Worm (Caenorhabditis elegans) whole organism, L1 larva: ENCODE results near the gene Y41D4A.6.
A peak's percentile ranks its signal among the peaks of the same experiment; 100 is the strongest.

ENCODE experiments used
- C16A3.4 ChIP-seq: fragments of 150-350 bp; optimal IDR thresholded peaks from 2 replicates; lab custom pipeline; 2014; ENCODE audit warnings: missing biosample characterization, missing genetic modification characterization
- F16B12.6 ChIP-seq: fragments of 150-350 bp; optimal IDR thresholded peaks from 2 replicates; lab custom pipeline; 2014; ENCODE audit warnings: missing biosample characterization, missing genetic modification characterization
- alr-1 ChIP-seq: fragments of 200-800 bp; sonication (Bioruptor generic); optimal IDR thresholded peaks from 2 replicates; lab custom pipeline; 2018; ENCODE audit warnings: borderline replicate concordance, mild to moderate bottlenecking, missing genetic modification characterization, missing compliant biosample characterization
- ama-1 ChIP-seq: fragments of 150-350 bp; optimal IDR thresholded peaks from 2 replicates; lab custom pipeline; 2014
- ceh-82 ChIP-seq, 3 experiments: fragments of 150-350 bp in 1 of 3; sonication (generic microtip) in 2 of 3; optimal IDR thresholded peaks; 2 replicates each; lab custom pipeline; 2014 to 2017; ENCODE audit warnings: missing biosample characterization in 3 of 3, missing genetic modification characterization in 3 of 3
- dpl-1 ChIP-seq, 3 experiments: fragments of 150-350 bp in 2 of 3; sonication (generic microtip) in 1 of 3; optimal IDR thresholded peaks; 2 replicates each; lab custom pipeline; 2014 to 2017; ENCODE audit warnings: missing biosample characterization in 3 of 3, missing genetic modification characterization in 3 of 3, missing genetic modification reagents in 3 of 3
- dsc-1 ChIP-seq: sonication (generic microtip); optimal IDR thresholded peaks from 2 replicates; lab custom pipeline; 2016; ENCODE audit warnings: mild to moderate bottlenecking, missing genetic modification characterization, missing compliant biosample characterization
- efl-1 ChIP-seq, 4 experiments: fragments of 150-350 bp; optimal IDR thresholded peaks in 3 of 4; peaks in 1 of 4; 1 replicate in 1 of 4; 2 replicates in 3 of 4; lab custom pipeline; 2014; ENCODE audit warnings: missing biosample characterization in 2 of 4, missing genetic modification characterization in 2 of 4, missing genetic modification reagents in 2 of 4
- efl-3 ChIP-seq: fragments of 200-800 bp; sonication (Bioruptor generic); optimal IDR thresholded peaks from 2 replicates; lab custom pipeline; 2018; ENCODE audit warnings: mild to moderate bottlenecking, missing genetic modification characterization, missing compliant biosample characterization
- egl-13 ChIP-seq: sonication (generic microtip); optimal IDR thresholded peaks from 2 replicates; lab custom pipeline; 2016; ENCODE audit warnings: missing genotype, missing genetic modification reagents, missing genetic modification characterization, missing compliant biosample characterization
- elt-3 ChIP-seq, 6 experiments: fragments of 150-350 bp in 1 of 6; sonication (generic microtip); optimal IDR thresholded peaks; 2 replicates each; lab custom pipeline; 2017 to 2018; ENCODE audit warnings: missing biosample characterization in 6 of 6, missing genetic modification characterization in 6 of 6, inconsistent platforms in 1 of 6
- fkh-8 ChIP-seq: sonication (generic microtip); optimal IDR thresholded peaks from 2 replicates; lab custom pipeline; 2016; ENCODE audit warnings: mild to moderate bottlenecking, missing genetic modification characterization, missing compliant biosample characterization
- fos-1 ChIP-seq: fragments of 150-350 bp; optimal IDR thresholded peaks from 2 replicates; lab custom pipeline; 2014; ENCODE audit warnings: missing biosample characterization, missing genetic modification characterization
- grh-1 ChIP-seq: fragments of 200-800 bp; sonication (Bioruptor generic); IDR thresholded peaks from 2 replicates; pipeline ENCODE4 v1.3.6; 2022; ENCODE audit warnings: missing genetic modification reagents, missing genetic modification characterization, missing compliant biosample characterization
- hpl-2 ChIP-seq: fragments of 150-350 bp; optimal IDR thresholded peaks from 2 replicates; lab custom pipeline; 2014; ENCODE audit warnings: missing biosample characterization, missing genetic modification reagents, missing genetic modification characterization
- irx-1 ChIP-seq: sonication (generic microtip); optimal IDR thresholded peaks from 2 replicates; lab custom pipeline; 2016; ENCODE audit warnings: missing genetic modification characterization, missing compliant biosample characterization
- isw-1 ChIP-seq: fragments of 200-800 bp; sonication (Bioruptor generic); IDR thresholded peaks from 2 replicates; pipeline ENCODE4 v1.3.6; 2022; ENCODE audit warnings: missing genetic modification characterization, missing compliant biosample characterization
- jun-1 ChIP-seq: fragments of 150-350 bp; optimal IDR thresholded peaks from 2 replicates; lab custom pipeline; 2014; ENCODE audit warnings: missing biosample characterization, missing genetic modification reagents, missing genetic modification characterization
- lin-13 ChIP-seq: fragments of 150-350 bp; optimal IDR thresholded peaks from 2 replicates; lab custom pipeline; 2014; ENCODE audit warnings: missing biosample characterization, missing genetic modification reagents, missing genetic modification characterization
- lin-14 ChIP-seq: fragments of 200-800 bp; sonication (Bioruptor generic); optimal IDR thresholded peaks from 2 replicates; lab custom pipeline; 2018; ENCODE audit warnings: mild to moderate bottlenecking, missing genetic modification characterization, moderate library complexity, missing compliant biosample characterization
- lin-15B ChIP-seq: fragments of 150-350 bp; sonication (generic microtip); optimal IDR thresholded peaks from 3 replicates; lab custom pipeline; 2014; ENCODE audit warnings: missing biosample characterization, missing genetic modification characterization
- lin-35 ChIP-seq, 2 experiments: fragments of 150-350 bp; optimal IDR thresholded peaks; 2 replicates each; lab custom pipeline; 2014; ENCODE audit warnings: missing biosample characterization in 2 of 2, missing genetic modification characterization in 2 of 2, missing genetic modification reagents in 2 of 2
- lsy-2 ChIP-seq, 2 experiments: fragments of 150-350 bp; optimal IDR thresholded peaks; 2 replicates each; lab custom pipeline; 2014; ENCODE audit warnings: missing biosample characterization in 2 of 2, missing genetic modification characterization in 2 of 2
- mdl-1 ChIP-seq, 2 experiments: fragments of 150-350 bp; optimal IDR thresholded peaks; 2 replicates each; lab custom pipeline; 2014 to 2017; ENCODE audit warnings: missing biosample characterization in 2 of 2, missing genetic modification characterization in 2 of 2, inconsistent platforms in 1 of 2
- mep-1 ChIP-seq: fragments of 150-350 bp; optimal IDR thresholded peaks from 2 replicates; lab custom pipeline; 2014; ENCODE audit warnings: missing biosample characterization, missing genetic modification characterization
- nhr-12 ChIP-seq: sonication (generic microtip); optimal IDR thresholded peaks from 2 replicates; lab custom pipeline; 2017; ENCODE audit warnings: missing biosample characterization, missing genetic modification characterization
- nhr-19 ChIP-seq: fragments of 200-800 bp; sonication (Bioruptor generic); conservative IDR thresholded peaks from 2 replicates; pipeline ENCODE4 v1.3.6; 2022; ENCODE audit warnings: missing genetic modification characterization, missing compliant biosample characterization
- nhr-20 ChIP-seq: sonication (generic microtip); optimal IDR thresholded peaks from 2 replicates; lab custom pipeline; 2016; ENCODE audit warnings: mild to moderate bottlenecking, missing genetic modification characterization, missing compliant biosample characterization
- nhr-28 ChIP-seq: fragments of 150-350 bp; optimal IDR thresholded peaks from 2 replicates; lab custom pipeline; 2014; ENCODE audit warnings: missing biosample characterization, missing genetic modification characterization
- nhr-47 ChIP-seq: sonication (generic microtip); optimal IDR thresholded peaks from 2 replicates; lab custom pipeline; 2016; ENCODE audit warnings: mild to moderate bottlenecking, missing genetic modification characterization, moderate library complexity, missing compliant biosample characterization
- nhr-71 ChIP-seq: sonication (generic microtip); optimal IDR thresholded peaks from 2 replicates; lab custom pipeline; 2016; ENCODE audit warnings: mild to moderate bottlenecking, missing genetic modification characterization, moderate library complexity, missing compliant biosample characterization
- nhr-77 ChIP-seq: fragments of 150-350 bp; optimal IDR thresholded peaks from 2 replicates; lab custom pipeline; 2014; ENCODE audit warnings: missing biosample characterization, missing genetic modification characterization
- nhr-84 ChIP-seq: sonication (generic microtip); optimal IDR thresholded peaks from 2 replicates; lab custom pipeline; 2017; ENCODE audit warnings: missing biosample characterization, missing genetic modification characterization
- nhr-90 ChIP-seq: sonication (generic microtip); optimal IDR thresholded peaks from 2 replicates; lab custom pipeline; 2016; ENCODE audit warnings: mild to moderate bottlenecking, missing genetic modification characterization, missing compliant biosample characterization; ENCODE audit not compliant: poor library complexity
- pax-3 ChIP-seq: fragments of 200-800 bp; sonication (Bioruptor generic); optimal IDR thresholded peaks from 2 replicates; lab custom pipeline; 2018; ENCODE audit warnings: mild to moderate bottlenecking, missing genetic modification characterization, moderate library complexity, missing compliant biosample characterization
- skn-1 ChIP-seq: fragments of 150-350 bp; optimal IDR thresholded peaks from 2 replicates; lab custom pipeline; 2014; ENCODE audit warnings: missing biosample characterization, missing genetic modification characterization
- snpc-4 ChIP-seq: fragments of 150-350 bp; optimal IDR thresholded peaks from 2 replicates; lab custom pipeline; 2014; ENCODE audit warnings: missing biosample characterization, missing genetic modification characterization
- snu-23 ChIP-seq: sonication (generic microtip); optimal IDR thresholded peaks from 2 replicates; lab custom pipeline; 2016; ENCODE audit warnings: missing genetic modification characterization, missing compliant biosample characterization
- sptf-1 ChIP-seq: fragments of 150-350 bp; optimal IDR thresholded peaks from 2 replicates; lab custom pipeline; 2014; ENCODE audit warnings: missing biosample characterization, missing genetic modification characterization
- sup-37 ChIP-seq: fragments of 200-800 bp; sonication (Bioruptor generic); optimal IDR thresholded peaks from 2 replicates; lab custom pipeline; 2018; ENCODE audit warnings: mild to moderate bottlenecking, missing genetic modification characterization, missing compliant biosample characterization
- swsn-7 ChIP-seq: sonication (generic microtip); optimal IDR thresholded peaks from 2 replicates; lab custom pipeline; 2016; ENCODE audit warnings: missing genetic modification characterization, missing compliant biosample characterization
- tbx-2 ChIP-seq: sonication (generic microtip); optimal IDR thresholded peaks from 2 replicates; lab custom pipeline; 2016; ENCODE audit warnings: missing genetic modification characterization, missing compliant biosample characterization
- unc-30 ChIP-seq: sonication (generic microtip); optimal IDR thresholded peaks from 2 replicates; lab custom pipeline; 2017; ENCODE audit warnings: missing biosample characterization, missing genetic modification characterization
- unc-62 ChIP-seq: fragments of 150-350 bp; optimal IDR thresholded peaks from 2 replicates; lab custom pipeline; 2014; ENCODE audit warnings: missing biosample characterization, missing genetic modification reagents, missing genetic modification characterization
- unc-86 ChIP-seq: sonication (generic microtip); optimal IDR thresholded peaks from 2 replicates; lab custom pipeline; 2016; ENCODE audit warnings: missing genetic modification characterization, missing compliant biosample characterization
- vab-15 ChIP-seq: sonication (generic microtip); optimal IDR thresholded peaks from 2 replicates; lab custom pipeline; 2017; ENCODE audit warnings: missing genotype, mild to moderate bottlenecking, missing genetic modification characterization, missing compliant biosample characterization
- xbp-1 ChIP-seq: sonication (generic microtip); optimal IDR thresholded peaks from 2 replicates; lab custom pipeline; 2016; ENCODE audit warnings: missing genetic modification characterization, missing compliant biosample characterization
- zag-1 ChIP-seq: fragments of 150-350 bp; optimal IDR thresholded peaks from 2 replicates; lab custom pipeline; 2014; ENCODE audit warnings: missing biosample characterization, missing genetic modification characterization

Y41D4A.6 gene

ce11 chrIV:1738892-1739291 is 6.4 kb downstream of the Y41D4A.6 start:
- TF ChIP-seq efl-1 (optimal IDR thresholded peaks at IDR 0.05; lab: Kevin White, UChicago) (no peak), efl-1 (GFP tag; optimal IDR thresholded peaks at IDR 0.05 in 1 of 2; lab: Kevin White, UChicago) (peak in 1 of 2 experiments; percentile 89), unc-30 (no peak), sup-37 (GFP tag; lab: Kevin White, UChicago) (no peak), dsc-1 (peak; percentile 54), nhr-71 (tag; lab: Kevin White, UChicago) (peak; percentile 53), fkh-8 (tag; lab: Kevin White, UChicago) (peak; percentile 89), lin-13 (GFP tag; lab: Kevin White, UChicago) (no peak), egl-13 (tag; lab: Kevin White, UChicago) (peak; percentile 60), nhr-47 (tag; lab: Kevin White, UChicago) (peak; percentile 69), nhr-20 (peak; percentile 39), lin-14 (GFP tag; lab: Kevin White, UChicago) (peak; percentile 31), swsn-7 (tag; lab: Kevin White, UChicago) (peak; percentile 35)

ce11 chrIV:1738324-1738730 is 7.0 kb downstream of the Y41D4A.6 start:
- TF ChIP-seq F16B12.6 (peak; percentile 46), nhr-71 (tag; lab: Kevin White, UChicago) (peak; percentile 57), ama-1 (lab: Kevin White, UChicago) (no peak), lin-13 (GFP tag; lab: Kevin White, UChicago) (peak; percentile 64), nhr-12 (no peak), fos-1 (tag; lab: Kevin White, UChicago) (peak; percentile 42), vab-15 (peak; percentile 36), swsn-7 (tag; lab: Kevin White, UChicago) (peak; percentile 44), grh-1 (GFP tag; lab: Robert Waterston, UW) (peak; percentile 32; the same call in 1 of the 2 replicates), nhr-90 (tag; lab: Kevin White, UChicago) (peak; percentile 66), alr-1 (tag; lab: Kevin White, UChicago) (no peak), xbp-1 (tag; lab: Kevin White, UChicago) (peak; percentile 27), unc-62 (GFP tag; lab: Kevin White, UChicago) (no peak), elt-3 (tag; optimal IDR thresholded peaks at IDR 0.05; lab: Kevin White, UChicago) (peak in 1 of 6 experiments; percentile 3), irx-1 (tag; lab: Kevin White, UChicago) (peak; percentile 53), dsc-1 (peak; percentile 12), lin-35 (GFP tag; optimal IDR thresholded peaks at IDR 0.05; lab: Kevin White, UChicago) (peak; percentile 89 to 92), unc-86 (tag; lab: Kevin White, UChicago) (peak; percentile 32), mdl-1 (tag; optimal IDR thresholded peaks at IDR 0.05; lab: Kevin White, UChicago) (peak in 1 of 2 experiments; percentile 49), tbx-2 (tag; lab: Kevin White, UChicago) (peak; percentile 39), lin-14 (GFP tag; lab: Kevin White, UChicago) (no peak), jun-1 (tag; lab: Kevin White, UChicago) (peak; percentile 38), nhr-77 (peak; percentile 8), zag-1 (tag; lab: Kevin White, UChicago) (no peak), hpl-2 (no peak), nhr-47 (tag; lab: Kevin White, UChicago) (peak; percentile 74), nhr-20 (peak; percentile 37), efl-3 (no peak), nhr-28 (tag; lab: Kevin White, UChicago) (no peak), fkh-8 (tag; lab: Kevin White, UChicago) (peak; percentile 67), skn-1 (tag; lab: Kevin White, UChicago) (peak; percentile 72), snpc-4 (peak; percentile 16), dpl-1 (GFP tag; optimal IDR thresholded peaks at IDR 0.05; lab: Kevin White, UChicago) (peak; percentile 82 to 86 (median 85)), sptf-1 (tag; lab: Kevin White, UChicago) (no peak), sup-37 (GFP tag; lab: Kevin White, UChicago) (no peak), efl-1 (optimal IDR thresholded peaks at IDR 0.05; lab: Kevin White, UChicago) (peak; percentile 87 to 89), efl-1 (GFP tag; optimal IDR thresholded peaks at IDR 0.05 in 1 of 2; lab: Kevin White, UChicago) (peak; percentile 91 to 99), lin-15B (tag; lab: Kevin White, UChicago) (peak; percentile 58), snu-23 (GFP tag; lab: Kevin White, UChicago) (peak; percentile 44), isw-1 (GFP tag; lab: Robert Waterston, UW) (peak; percentile 13; the same call in 1 of the 2 replicates), lsy-2 (tag; optimal IDR thresholded peaks at IDR 0.05; lab: Kevin White, UChicago) (peak; percentile 4 to 54), C16A3.4 (tag; lab: Kevin White, UChicago) (peak; percentile 5), nhr-84 (tag; lab: Kevin White, UChicago) (no peak), nhr-19 (GFP tag; lab: Robert Waterston, UW) (peak; percentile 52), ceh-82 (tag; optimal IDR thresholded peaks at IDR 0.05; lab: Kevin White, UChicago) (peak; percentile 9 to 80 (median 33)), pax-3 (peak; percentile 13), mep-1 (tag; lab: Kevin White, UChicago) (peak; percentile 3)
